Fruit fly (Drosophila melanogaster) whole organism, embryonic: ENCODE data around the gene bor.
A peak's percentile ranks its signal among the peaks of the same experiment; 100 is the strongest.

Experiments
- Aef1 ChIP-seq: fragments of 200-800 bp; sonication (Bioruptor generic); IDR thresholded peaks from 3 replicates; pipeline ENCODE4 v1.3.6; 2022; ENCODE audit warnings: missing biosample characterization, missing genetic modification characterization
- Asciz ChIP-seq: fragments of 200-800 bp; sonication (Bioruptor generic); optimal IDR thresholded peaks from 2 replicates; lab custom pipeline; 2017; ENCODE audit warnings: missing biosample characterization, mild to moderate bottlenecking, missing genetic modification characterization, missing genetic modification reagents
- CG10147 ChIP-seq: fragments of 200-800 bp; sonication (Bioruptor generic); optimal IDR thresholded peaks from 2 replicates; lab custom pipeline; 2019; ENCODE audit warnings: missing biosample characterization, mild to moderate bottlenecking, missing genetic modification characterization, moderate library complexity
- CG11504 ChIP-seq: fragments of 200-800 bp; sonication (Bioruptor generic); optimal IDR thresholded peaks from 3 replicates; lab custom pipeline; 2019; ENCODE audit warnings: missing biosample characterization, mild to moderate bottlenecking, missing genetic modification characterization, moderate library complexity
- CG12155 ChIP-seq: fragments of 200-800 bp; sonication (Bioruptor generic); optimal IDR thresholded peaks from 3 replicates; lab custom pipeline; 2016; ENCODE audit warnings: missing biosample characterization, missing genetic modification characterization
- CG13287 ChIP-seq: fragments of 200-800 bp; sonication (Bioruptor generic); IDR thresholded peaks from 2 replicates; pipeline ENCODE4 v1.3.6; 2022; ENCODE audit warnings: missing biosample characterization, missing genetic modification characterization; ENCODE audit not compliant: partially characterized antibody
- CG13775 ChIP-seq: fragments of 200-800 bp; sonication (Bioruptor generic); optimal IDR thresholded peaks from 3 replicates; lab custom pipeline; 2017; ENCODE audit warnings: missing biosample characterization, mild to moderate bottlenecking, missing genetic modification characterization
- CG15269 ChIP-seq: fragments of 200-800 bp; sonication (Bioruptor generic); optimal IDR thresholded peaks from 2 replicates; lab custom pipeline; 2018; ENCODE audit warnings: missing biosample characterization, mild to moderate bottlenecking, missing genetic modification characterization, moderate library complexity
- CG15514 ChIP-seq: fragments of 200-800 bp; sonication (Bioruptor generic); optimal IDR thresholded peaks from 3 replicates; lab custom pipeline; 2017; ENCODE audit warnings: missing biosample characterization, missing genetic modification characterization, mild to moderate bottlenecking, moderate library complexity, missing genetic modification reagents
- CG16779 ChIP-seq: fragments of 200-800 bp; sonication (Bioruptor generic); IDR thresholded peaks from 2 replicates; pipeline ENCODE4 v1.3.6; 2022; ENCODE audit warnings: missing biosample characterization, missing genetic modification characterization
- CG16863 ChIP-seq: fragments of 200-800 bp; sonication (Bioruptor generic); optimal IDR thresholded peaks from 3 replicates; lab custom pipeline; 2016; ENCODE audit warnings: missing biosample characterization, missing genetic modification characterization
- CG17568 ChIP-seq: fragments of 200-800 bp; sonication (Bioruptor generic); optimal IDR thresholded peaks from 2 replicates; lab custom pipeline; 2018; ENCODE audit warnings: missing biosample characterization, mild to moderate bottlenecking, missing genetic modification characterization, moderate library complexity
- CG18599 ChIP-seq: fragments of 200-800 bp; sonication (Bioruptor generic); optimal IDR thresholded peaks from 3 replicates; lab custom pipeline; 2017; ENCODE audit warnings: missing biosample characterization, missing genetic modification characterization, mild to moderate bottlenecking, moderate library complexity, missing genetic modification reagents
- CG18764 ChIP-seq: fragments of 200-800 bp; sonication (Bioruptor generic); optimal IDR thresholded peaks from 3 replicates; lab custom pipeline; 2016; ENCODE audit warnings: missing biosample characterization, missing genetic modification characterization
- CG2202 ChIP-seq: fragments of 200-800 bp; sonication (Bioruptor generic); optimal IDR thresholded peaks from 2 replicates; lab custom pipeline; 2018; ENCODE audit warnings: missing biosample characterization, mild to moderate bottlenecking, missing genetic modification characterization
- CG3281 ChIP-seq: fragments of 200-800 bp; sonication (Bioruptor generic); optimal IDR thresholded peaks from 3 replicates; lab custom pipeline; 2017; ENCODE audit warnings: missing biosample characterization, mild to moderate bottlenecking, missing genetic modification characterization
- CG33213 ChIP-seq: fragments of 200-800 bp; sonication (Bioruptor generic); optimal IDR thresholded peaks from 3 replicates; lab custom pipeline; 2016; ENCODE audit warnings: missing biosample characterization, missing genetic modification characterization
- CG5180 ChIP-seq: fragments of 200-800 bp; sonication (Bioruptor generic); optimal IDR thresholded peaks from 3 replicates; lab custom pipeline; 2017; ENCODE audit warnings: missing biosample characterization, missing genetic modification characterization, mild to moderate bottlenecking, moderate library complexity, missing genetic modification reagents
- CG7372 ChIP-seq: fragments of 200-800 bp; sonication (Bioruptor generic); IDR thresholded peaks from 2 replicates; pipeline ENCODE4 v1.3.6; 2022; ENCODE audit warnings: missing biosample characterization, missing genetic modification characterization
- CG7556 ChIP-seq: fragments of 200-800 bp; sonication (Bioruptor generic); optimal IDR thresholded peaks from 2 replicates; lab custom pipeline; 2017; ENCODE audit warnings: missing biosample characterization, mild to moderate bottlenecking, missing genetic modification characterization
- CG7786 ChIP-seq: fragments of 200-800 bp; sonication (Bioruptor generic); optimal IDR thresholded peaks from 2 replicates; lab custom pipeline; 2016; ENCODE audit warnings: missing biosample characterization, missing genetic modification characterization
- CG8478 ChIP-seq: fragments of >200 bp; optimal IDR thresholded peaks from 2 replicates; lab custom pipeline; 2018
- D19A ChIP-seq: fragments of 200-800 bp; optimal IDR thresholded peaks from 3 replicates; lab custom pipeline; 2019; ENCODE audit warnings: missing biosample characterization, mild to moderate bottlenecking, missing genetic modification characterization, moderate library complexity
- Deaf1 ChIP-seq: fragments of 200-800 bp; optimal IDR thresholded peaks from 3 replicates; lab custom pipeline; 2019; ENCODE audit warnings: missing biosample characterization, mild to moderate bottlenecking, missing genetic modification characterization, moderate library complexity
- Fer1 ChIP-seq: fragments of 200-800 bp; sonication (Bioruptor generic); optimal IDR thresholded peaks from 2 replicates; lab custom pipeline; 2017; ENCODE audit warnings: missing biosample characterization, mild to moderate bottlenecking, missing genetic modification characterization
- HmgZ ChIP-seq: fragments of 200-800 bp; sonication (Bioruptor generic); optimal IDR thresholded peaks from 2 replicates; lab custom pipeline; 2018; ENCODE audit warnings: missing biosample characterization, mild to moderate bottlenecking, missing genetic modification characterization
- Hmx ChIP-seq: fragments of 200-800 bp; sonication (Bioruptor generic); optimal IDR thresholded peaks from 2 replicates; lab custom pipeline; 2016; ENCODE audit warnings: missing biosample characterization, missing genetic modification characterization
- Jarid2 ChIP-seq: fragments of 200-800 bp; sonication (Bioruptor generic); optimal IDR thresholded peaks from 3 replicates; lab custom pipeline; 2017; ENCODE audit warnings: mild to moderate bottlenecking, missing biosample characterization, missing genetic modification reagents, missing genetic modification characterization
- Meics ChIP-seq: fragments of 200-800 bp; sonication (Bioruptor generic); optimal IDR thresholded peaks from 2 replicates; lab custom pipeline; 2017; ENCODE audit warnings: missing biosample characterization, mild to moderate bottlenecking, missing genetic modification characterization
- NfI ChIP-seq: fragments of 200-800 bp; sonication (Bioruptor generic); optimal IDR thresholded peaks from 3 replicates; lab custom pipeline; 2018; ENCODE audit warnings: missing biosample characterization, mild to moderate bottlenecking, missing genetic modification characterization, moderate library complexity
- Usf ChIP-seq: fragments of 200-800 bp; sonication (Bioruptor generic); optimal IDR thresholded peaks from 2 replicates; lab custom pipeline; 2017; ENCODE audit warnings: missing genotype, missing biosample characterization, missing genetic modification characterization
- Xrp1 ChIP-seq: fragments of 200-800 bp; sonication (Bioruptor generic); IDR thresholded peaks from 2 replicates; pipeline ENCODE4 v1.3.6; 2022; ENCODE audit warnings: missing biosample characterization, missing genetic modification characterization
- al ChIP-seq: fragments of 200-800 bp; sonication (Bioruptor generic); IDR thresholded peaks from 2 replicates; pipeline ENCODE4 v1.3.6; 2022; ENCODE audit warnings: missing biosample characterization, missing genetic modification characterization
- aop ChIP-seq: fragments of 200-800 bp; sonication (Bioruptor generic); IDR thresholded peaks from 2 replicates; pipeline ENCODE4 v1.3.6; 2022; ENCODE audit warnings: missing biosample characterization, missing genetic modification characterization
- bigmax ChIP-seq: fragments of 200-800 bp; sonication (Bioruptor generic); optimal IDR thresholded peaks from 2 replicates; lab custom pipeline; 2018; ENCODE audit warnings: missing biosample characterization, mild to moderate bottlenecking, missing genetic modification characterization
- chn ChIP-seq: fragments of 200-800 bp; sonication (Bioruptor generic); optimal IDR thresholded peaks from 2 replicates; lab custom pipeline; 2016; ENCODE audit warnings: missing biosample characterization, missing genetic modification characterization
- ems ChIP-seq: fragments of 200-800 bp; sonication (Bioruptor generic); optimal IDR thresholded peaks from 3 replicates; lab custom pipeline; 2016; ENCODE audit warnings: missing biosample characterization, missing genetic modification characterization
- fu2 ChIP-seq: fragments of 200-800 bp; sonication (Bioruptor generic); optimal IDR thresholded peaks from 2 replicates; lab custom pipeline; 2016; ENCODE audit warnings: missing biosample characterization, missing genetic modification characterization
- gem ChIP-seq: fragments of 200-800 bp; sonication (Bioruptor generic); optimal IDR thresholded peaks from 2 replicates; lab custom pipeline; 2019; ENCODE audit warnings: missing biosample characterization, mild to moderate bottlenecking, missing genetic modification characterization, moderate library complexity
- grau ChIP-seq: fragments of 200-800 bp; optimal IDR thresholded peaks from 3 replicates; lab custom pipeline; 2019; ENCODE audit warnings: missing biosample characterization, mild to moderate bottlenecking, missing genetic modification characterization, moderate library complexity
- jumu ChIP-seq: fragments of 200-800 bp; sonication (Bioruptor generic); optimal IDR thresholded peaks from 3 replicates; lab custom pipeline; 2016; ENCODE audit warnings: missing biosample characterization, missing genetic modification characterization
- knrl ChIP-seq: fragments of 200-800 bp; sonication (Bioruptor generic); IDR thresholded peaks from 3 replicates; pipeline ENCODE4 v1.3.6; 2022; ENCODE audit warnings: missing biosample characterization, missing genetic modification characterization; ENCODE audit not compliant: partially characterized antibody
- nau ChIP-seq: fragments of 200-800 bp; sonication (Bioruptor generic); optimal IDR thresholded peaks from 3 replicates; lab custom pipeline; 2017; ENCODE audit warnings: missing biosample characterization, mild to moderate bottlenecking, missing genetic modification characterization, missing genetic modification reagents
- nom ChIP-seq: fragments of 200-800 bp; sonication (Bioruptor generic); optimal IDR thresholded peaks from 2 replicates; lab custom pipeline; 2017; ENCODE audit warnings: missing biosample characterization, missing genetic modification characterization, mild to moderate bottlenecking, moderate library complexity, missing genetic modification reagents
- sr ChIP-seq: fragments of 200-800 bp; sonication (Bioruptor generic); IDR thresholded peaks from 3 replicates; pipeline ENCODE4 v1.3.6; 2022; ENCODE audit warnings: missing biosample characterization, missing genetic modification characterization
- tll ChIP-seq, 2 experiments: fragments of 200-800 bp in 1 of 2; fragments of >200 bp in 1 of 2; sonication (Bioruptor generic) in 1 of 2; optimal IDR thresholded peaks; 2 replicates each; lab custom pipeline; 2017 to 2019; ENCODE audit warnings: missing biosample characterization in 2 of 2, missing genetic modification characterization in 2 of 2, mild to moderate bottlenecking in 1 of 2, moderate library complexity in 1 of 2
- tup ChIP-seq: fragments of 200-800 bp; sonication (Bioruptor generic); optimal IDR thresholded peaks from 2 replicates; lab custom pipeline; 2016; ENCODE audit warnings: missing biosample characterization, mild to moderate bottlenecking, missing genetic modification characterization, moderate library complexity
- z ChIP-seq: fragments of 200-800 bp; sonication (Bioruptor generic); IDR thresholded peaks from 3 replicates; pipeline ENCODE4 v1.3.6; 2022; ENCODE audit warnings: missing biosample characterization, missing genetic modification characterization

The bor gene

dm6 chr3R:16223252-16224037, 40.5 kb downstream of the bor start (continued):
- 0 out of 2 replicates have a peak, but pooled peaks have one; percentile 35 for TF ChIP-seq CG16779
- no peak for TF ChIP-seq Aef1 (GFP tag; lab: Robert Waterston, UW)
- no peak for TF ChIP-seq Hmx (GFP tag; lab: Kevin White, UChicago)
- peak; percentile 40 for TF ChIP-seq CG15514 (GFP tag; lab: Kevin White, UChicago)
- TF ChIP-seq gem (tag; lab: Kevin White, UChicago): peak; percentile 78
- peak; percentile 13 for TF ChIP-seq CG16863 (GFP tag; lab: Kevin White, UChicago)
- no peak for TF ChIP-seq CG18764 (GFP tag; lab: Kevin White, UChicago)
- TF ChIP-seq chn: no peak
- TF ChIP-seq fu2 (GFP tag; lab: Kevin White, UChicago): no peak
- no peak for TF ChIP-seq al (GFP tag; lab: Robert Waterston, UW)
- TF ChIP-seq jumu (GFP tag; lab: Kevin White, UChicago): no peak
- no peak for TF ChIP-seq HmgZ
- TF ChIP-seq CG17568 (GFP tag; lab: Kevin White, UChicago): no peak
- no peak for TF ChIP-seq nau
- TF ChIP-seq CG15269 (tag; lab: Kevin White, UChicago): peak; percentile 46
- TF ChIP-seq CG33213: no peak
- no peak for TF ChIP-seq tup (GFP tag; lab: Kevin White, UChicago)
- peak; percentile 32 for TF ChIP-seq nom (GFP tag; lab: Kevin White, UChicago)
- TF ChIP-seq CG3281 (GFP tag; lab: Kevin White, UChicago): peak; percentile 66
- peak; percentile 3 for TF ChIP-seq CG10147 (GFP tag; lab: Kevin White, UChicago)
- TF ChIP-seq Jarid2: peak; percentile 77
- peak; percentile 55 for TF ChIP-seq CG7556
- TF ChIP-seq tll (GFP tag; optimal IDR thresholded peaks at IDR 0.05; lab: Kevin White, UChicago): no peak
- no peak for TF ChIP-seq CG8478 (lab: Kevin White, UChicago)
- peak; percentile 78 for TF ChIP-seq CG11504 (tag; lab: Kevin White, UChicago)
- TF ChIP-seq bigmax: peak; percentile 9
- no peak for TF ChIP-seq CG2202 (tag; lab: Kevin White, UChicago)
- peak; percentile 9 for TF ChIP-seq NfI (GFP tag; lab: Kevin White, UChicago)
- TF ChIP-seq CG12155: peak; percentile 34
- TF ChIP-seq sr (GFP tag; lab: Robert Waterston, UW): 0 out of 3 replicates have a peak, but pooled peaks have one; percentile 39
- peak; percentile 55 for TF ChIP-seq Fer1
- peak; percentile 5; the same call in 1 of the 2 replicates for TF ChIP-seq CG7372 (GFP tag; lab: Robert Waterston, UW)
- TF ChIP-seq ems (GFP tag; lab: Kevin White, UChicago): no peak
- TF ChIP-seq Meics (GFP tag; lab: Kevin White, UChicago): peak; percentile 71
- TF ChIP-seq Deaf1 (tag; lab: Kevin White, UChicago): peak; percentile 82
- peak; percentile 10 for TF ChIP-seq Asciz (GFP tag; lab: Kevin White, UChicago)
- TF ChIP-seq CG13775 (GFP tag; lab: Kevin White, UChicago): peak; percentile 20
- TF ChIP-seq CG5180 (GFP tag; lab: Kevin White, UChicago): peak; percentile 73
- no peak for TF ChIP-seq Usf
- peak; percentile 59 for TF ChIP-seq CG18599
- peak; percentile 51; the same call in 1 of the 3 replicates for TF ChIP-seq z (GFP tag; lab: Robert Waterston, UW)
- peak; percentile 33 for TF ChIP-seq D19A (tag; lab: Kevin White, UChicago)
- TF ChIP-seq Xrp1: peak; percentile 27; the same call in 1 of the 2 replicates
- no peak for TF ChIP-seq aop (GFP tag; lab: Robert Waterston, UW)
- no peak for TF ChIP-seq knrl
- peak; percentile 18 for TF ChIP-seq CG7786 (GFP tag; lab: Kevin White, UChicago)
- TF ChIP-seq CG13287 (GFP tag; lab: Robert Waterston, UW): no peak; the same call in 1 of the 2 replicates
- TF ChIP-seq grau (tag; lab: Kevin White, UChicago): peak; percentile 59
